Worm (Caenorhabditis elegans) whole organism, mixed stage, embryonic: ENCODE measurements around the gene ugt-59.

Source experiments
- ceh-43 ChIP-seq: fragments of 200-800 bp; sonication (Bioruptor generic); optimal IDR thresholded peaks from 2 replicates; lab custom pipeline; 2018; ENCODE audit warnings: mild to moderate bottlenecking, missing genetic modification characterization, moderate library complexity, missing compliant biosample characterization
- elt-3 ChIP-seq: fragments of 150-350 bp; optimal IDR thresholded peaks from 2 replicates; lab custom pipeline; 2014; ENCODE audit warnings: missing biosample characterization, missing genetic modification characterization
- hlh-1 ChIP-seq: fragments of 150-350 bp; optimal IDR thresholded peaks from 2 replicates; lab custom pipeline; 2014; ENCODE audit warnings: missing biosample characterization, missing genetic modification reagents, missing genetic modification characterization
- lin-13 ChIP-seq: fragments of 150-350 bp; optimal IDR thresholded peaks from 2 replicates; lab custom pipeline; 2014; ENCODE audit warnings: missing biosample characterization, missing genetic modification characterization
- lsy-2 ChIP-seq: fragments of 150-350 bp; optimal IDR thresholded peaks from 2 replicates; lab custom pipeline; 2014; ENCODE audit warnings: missing biosample characterization, missing genetic modification characterization
- mls-2 ChIP-seq: sonication (generic microtip); optimal IDR thresholded peaks from 2 replicates; lab custom pipeline; 2016; ENCODE audit warnings: mild to moderate bottlenecking, missing genetic modification characterization, moderate library complexity, missing compliant biosample characterization
- nhr-28 ChIP-seq: fragments of 150-350 bp; optimal IDR thresholded peaks from 2 replicates; lab custom pipeline; 2014; ENCODE audit warnings: missing biosample characterization, missing genetic modification characterization
- pha-4 ChIP-seq: fragments of 150-350 bp; optimal IDR thresholded peaks from 2 replicates; lab custom pipeline; 2018; ENCODE audit warnings: missing biosample characterization, missing genetic modification reagents, missing genetic modification characterization
- sem-2 ChIP-seq: fragments of 200-800 bp; sonication (Bioruptor generic); optimal IDR thresholded peaks from 2 replicates; lab custom pipeline; 2018; ENCODE audit warnings: mild to moderate bottlenecking, missing genetic modification characterization, missing compliant biosample characterization
- snpc-4 ChIP-seq: fragments of 150-350 bp; optimal IDR thresholded peaks from 2 replicates; lab custom pipeline; 2014; ENCODE audit warnings: missing biosample characterization, missing genetic modification characterization
- unc-39 ChIP-seq: fragments of 150-350 bp; optimal IDR thresholded peaks from 2 replicates; lab custom pipeline; 2014; ENCODE audit warnings: missing biosample characterization, missing genetic modification characterization
- unc-62 ChIP-seq: fragments of 150-350 bp; optimal IDR thresholded peaks from 2 replicates; lab custom pipeline; 2014; ENCODE audit warnings: missing biosample characterization, missing genetic modification reagents, missing genetic modification characterization
- zip-8 ChIP-seq: fragments of 150-350 bp; optimal IDR thresholded peaks from 2 replicates; lab custom pipeline; 2014; ENCODE audit warnings: missing biosample characterization, missing genetic modification characterization
- ztf-11 ChIP-seq: fragments of 150-350 bp; optimal IDR thresholded peaks from 2 replicates; lab custom pipeline; 2014; ENCODE audit warnings: missing biosample characterization, missing genetic modification characterization

ce11 chrIV:10311115-10311514 is 49.3 kb upstream of the ugt-59 start:
- TF ChIP-seq ztf-11 (tag; lab: Kevin White, UChicago): no peak
- TF ChIP-seq mls-2 (tag; lab: Kevin White, UChicago): no peak
- no peak for TF ChIP-seq pha-4 (tag; lab: Kevin White, UChicago)
- no peak for TF ChIP-seq nhr-28 (tag; lab: Kevin White, UChicago)
- no peak for TF ChIP-seq zip-8 (tag; lab: Kevin White, UChicago)
- no peak for TF ChIP-seq lin-13 (tag; lab: Kevin White, UChicago)
- TF ChIP-seq unc-39 (tag; lab: Kevin White, UChicago): no peak
- TF ChIP-seq sem-2 (GFP tag; lab: Kevin White, UChicago): no peak
- no peak for TF ChIP-seq hlh-1 (tag; lab: Kevin White, UChicago)
- TF ChIP-seq lsy-2 (tag; lab: Kevin White, UChicago): no peak
- TF ChIP-seq elt-3 (tag; lab: Kevin White, UChicago): no peak
- TF ChIP-seq snpc-4: no peak
- no peak for TF ChIP-seq ceh-43 (GFP tag; lab: Kevin White, UChicago)
- TF ChIP-seq unc-62 (GFP tag; lab: Kevin White, UChicago): no peak
